Fruit fly (Drosophila melanogaster): Measurements from ENCODE around the gene Atg14.

DNA sequence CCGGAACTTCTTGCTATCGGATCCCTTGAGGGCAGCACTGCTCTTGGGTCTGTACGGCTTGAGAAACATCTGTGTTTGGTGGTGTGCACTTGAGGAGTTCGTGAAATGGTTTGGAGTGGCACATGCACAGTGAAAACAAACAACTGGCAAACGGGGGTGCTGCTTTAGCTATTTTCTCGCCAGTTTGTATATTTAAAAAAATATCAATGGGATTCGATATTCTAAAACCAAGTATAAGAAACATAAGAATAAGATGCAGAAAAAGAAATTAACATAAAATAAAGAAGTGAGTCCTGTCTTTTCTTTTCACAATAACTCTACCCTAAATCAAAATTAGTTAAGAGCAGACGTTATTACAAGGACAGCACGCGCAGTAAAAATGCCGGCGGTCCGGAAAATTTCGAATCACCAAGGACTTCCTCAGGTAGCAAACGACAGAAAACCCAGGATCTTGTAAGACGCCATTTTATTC, 35.5 kb downstream of the Atg14 start, which contains the start of gene eIF2D:
- TF ChIP-seq Dll (optimal IDR thresholded peaks at IDR 0.05) = no peak
- TF ChIP-seq psq (optimal IDR thresholded peaks at IDR 0.05) = no peak
- TF ChIP-seq pan (optimal IDR thresholded peaks at IDR 0.05) = no peak
- TF ChIP-seq EcR (GFP tag; optimal IDR thresholded peaks at IDR 0.05) = no peak
- no peak for TF ChIP-seq usp (GFP tag; optimal IDR thresholded peaks at IDR 0.05)
- TF ChIP-seq CG8478 (optimal IDR thresholded peaks at IDR 0.05) = no peak

Measured in whole organism.